Fruit fly (Drosophila melanogaster) whole organism, prepupa: Measurements from ENCODE around the gene CG12480.

Experiments
- Blimp-1 ChIP-seq: fragments of 200-800 bp; sonication (Bioruptor generic); optimal IDR thresholded peaks from 3 replicates; lab custom pipeline; 2017; ENCODE audit warnings: missing biosample characterization, missing genetic modification characterization, mild to moderate bottlenecking, moderate library complexity, missing genetic modification reagents
- CG10631 ChIP-seq: fragments of 200-800 bp; sonication (Bioruptor generic); optimal IDR thresholded peaks from 2 replicates; lab custom pipeline; 2016; ENCODE audit warnings: missing biosample characterization, missing genetic modification characterization
- CG11294 ChIP-seq: fragments of 200-800 bp; sonication (Bioruptor generic); IDR thresholded peaks from 2 replicates; pipeline ENCODE4 v1.3.6; 2022; ENCODE audit warnings: missing biosample characterization, missing genetic modification characterization
- CG11762 ChIP-seq: fragments of 200-800 bp; sonication (Bioruptor generic); optimal IDR thresholded peaks from 3 replicates; lab custom pipeline; 2016; ENCODE audit warnings: missing biosample characterization, missing genetic modification characterization; ENCODE audit not compliant: insufficient read depth
- CG15336 ChIP-seq: fragments of 200-800 bp; sonication (Bioruptor generic); IDR thresholded peaks from 2 replicates; pipeline ENCODE4 v1.3.6; 2022; ENCODE audit warnings: missing biosample characterization, missing genetic modification characterization
- CG1621 ChIP-seq: fragments of 200-800 bp; sonication (Bioruptor generic); optimal IDR thresholded peaks from 3 replicates; lab custom pipeline; 2018; ENCODE audit warnings: missing biosample characterization, mild to moderate bottlenecking, missing genetic modification characterization
- CG16779 ChIP-seq: fragments of 200-800 bp; sonication (Bioruptor generic); optimal IDR thresholded peaks from 3 replicates; lab custom pipeline; 2017; ENCODE audit warnings: missing biosample characterization, mild to moderate bottlenecking, missing genetic modification characterization
- CG3032 ChIP-seq: fragments of 200-800 bp; optimal IDR thresholded peaks from 2 replicates; lab custom pipeline; 2019; ENCODE audit warnings: missing biosample characterization, mild to moderate bottlenecking, missing genetic modification characterization, moderate library complexity
- CG31627 ChIP-seq: fragments of 200-800 bp; sonication (Bioruptor generic); optimal IDR thresholded peaks from 3 replicates; lab custom pipeline; 2016; ENCODE audit warnings: missing biosample characterization, missing genetic modification characterization
- CG32006 ChIP-seq: fragments of 200-800 bp; sonication (Bioruptor generic); optimal IDR thresholded peaks from 3 replicates; lab custom pipeline; 2017; ENCODE audit warnings: missing biosample characterization, mild to moderate bottlenecking, missing genetic modification characterization
- CG34406 ChIP-seq: fragments of 200-800 bp; sonication (Bioruptor generic); optimal IDR thresholded peaks from 3 replicates; lab custom pipeline; 2016; ENCODE audit warnings: missing biosample characterization, missing genetic modification characterization
- CG3919 ChIP-seq: fragments of 200-800 bp; sonication (Bioruptor generic); optimal IDR thresholded peaks from 3 replicates; lab custom pipeline; 2016; ENCODE audit warnings: missing biosample characterization, missing genetic modification characterization
- CG4318 ChIP-seq: fragments of 200-800 bp; sonication (Bioruptor generic); optimal IDR thresholded peaks from 3 replicates; lab custom pipeline; 2017; ENCODE audit warnings: missing biosample characterization, mild to moderate bottlenecking, missing genetic modification characterization
- CG6276 ChIP-seq: fragments of 200-800 bp; sonication (Bioruptor generic); optimal IDR thresholded peaks from 2 replicates; lab custom pipeline; 2017; ENCODE audit warnings: missing biosample characterization, mild to moderate bottlenecking, missing genetic modification characterization
- CG6792 ChIP-seq: fragments of 200-800 bp; sonication (Bioruptor generic); optimal IDR thresholded peaks from 3 replicates; lab custom pipeline; 2016; ENCODE audit warnings: missing biosample characterization, missing genetic modification characterization
- CG6854 ChIP-seq: fragments of 200-800 bp; sonication (Bioruptor generic); optimal IDR thresholded peaks from 2 replicates; lab custom pipeline; 2017; ENCODE audit warnings: missing biosample characterization, mild to moderate bottlenecking, missing genetic modification characterization
- CG7368 ChIP-seq: fragments of 200-800 bp; sonication (Bioruptor generic); optimal IDR thresholded peaks from 3 replicates; lab custom pipeline; 2016; ENCODE audit warnings: missing biosample characterization, missing genetic modification characterization
- CG8119 ChIP-seq: fragments of 200-800 bp; sonication (Bioruptor generic); IDR thresholded peaks from 3 replicates; pipeline ENCODE4 v1.3.6; 2022; ENCODE audit warnings: missing biosample characterization, missing genetic modification characterization
- CG8319 ChIP-seq: fragments of 200-800 bp; sonication (Bioruptor generic); optimal IDR thresholded peaks from 3 replicates; lab custom pipeline; 2016; ENCODE audit warnings: missing biosample characterization, missing genetic modification characterization
- Eip75B ChIP-seq: fragments of 200-800 bp; sonication (Bioruptor generic); optimal IDR thresholded peaks from 3 replicates; lab custom pipeline; 2016; ENCODE audit warnings: missing biosample characterization, missing genetic modification characterization
- Eip93F ChIP-seq: fragments of 200-800 bp; sonication (Bioruptor generic); optimal IDR thresholded peaks from 2 replicates; lab custom pipeline; 2016; ENCODE audit warnings: missing biosample characterization, mild to moderate bottlenecking, missing genetic modification characterization
- Ets21C ChIP-seq: fragments of 200-800 bp; sonication (Bioruptor generic); optimal IDR thresholded peaks from 3 replicates; lab custom pipeline; 2016; ENCODE audit warnings: missing biosample characterization, missing genetic modification characterization
- Ets96B ChIP-seq: fragments of 200-800 bp; optimal IDR thresholded peaks from 2 replicates; lab custom pipeline; 2019; ENCODE audit warnings: missing biosample characterization, mild to moderate bottlenecking, missing genetic modification characterization, moderate library complexity
- Hr38 ChIP-seq: sonication (Bioruptor generic); optimal IDR thresholded peaks from 2 replicates; lab custom pipeline; 2016; ENCODE audit warnings: missing biosample characterization, missing genetic modification characterization
- Hr39 ChIP-seq: fragments of 200-800 bp; sonication (Bioruptor generic); optimal IDR thresholded peaks from 2 replicates; lab custom pipeline; 2016; ENCODE audit warnings: missing biosample characterization, missing genetic modification characterization
- Hr4 ChIP-seq: fragments of 200-800 bp; sonication (Bioruptor generic); optimal IDR thresholded peaks from 3 replicates; lab custom pipeline; 2016; ENCODE audit warnings: missing biosample characterization, missing genetic modification characterization
- Lpt ChIP-seq: fragments of 200-800 bp; sonication (Bioruptor generic); optimal IDR thresholded peaks from 3 replicates; lab custom pipeline; 2016; ENCODE audit warnings: missing biosample characterization, missing genetic modification characterization
- Met ChIP-seq: fragments of 200-800 bp; sonication (Bioruptor generic); optimal IDR thresholded peaks from 3 replicates; lab custom pipeline; 2016; ENCODE audit warnings: missing biosample characterization, missing genetic modification characterization
- OdsH ChIP-seq: fragments of 200-800 bp; sonication (Bioruptor generic); optimal IDR thresholded peaks from 3 replicates; lab custom pipeline; 2016; ENCODE audit warnings: missing biosample characterization, missing genetic modification characterization
- Smox ChIP-seq: fragments of 200-800 bp; sonication (Bioruptor generic); optimal IDR thresholded peaks from 3 replicates; lab custom pipeline; 2016; ENCODE audit warnings: missing biosample characterization, missing genetic modification characterization
- Sox102F ChIP-seq: fragments of 200-800 bp; sonication (Bioruptor generic); optimal IDR thresholded peaks from 2 replicates; lab custom pipeline; 2016; ENCODE audit warnings: missing biosample characterization, mild to moderate bottlenecking, missing genetic modification characterization
- Sox14 ChIP-seq: fragments of 200-800 bp; sonication (Bioruptor generic); optimal IDR thresholded peaks from 3 replicates; lab custom pipeline; 2016; ENCODE audit warnings: missing biosample characterization, missing genetic modification characterization
- cyc ChIP-seq: fragments of 200-800 bp; sonication (Bioruptor generic); optimal IDR thresholded peaks from 3 replicates; lab custom pipeline; 2016; ENCODE audit warnings: missing biosample characterization, missing genetic modification characterization
- dac ChIP-seq: fragments of 200-800 bp; sonication (Bioruptor generic); optimal IDR thresholded peaks from 2 replicates; lab custom pipeline; 2017; ENCODE audit warnings: missing biosample characterization, mild to moderate bottlenecking, missing genetic modification characterization
- dsx ChIP-seq: fragments of 200-800 bp; optimal IDR thresholded peaks from 3 replicates; lab custom pipeline; 2019; ENCODE audit warnings: missing biosample characterization, mild to moderate bottlenecking, missing genetic modification characterization, moderate library complexity; ENCODE audit not compliant: poor library complexity, severe bottlenecking
- eg ChIP-seq: fragments of 200-800 bp; sonication (Bioruptor generic); IDR thresholded peaks from 3 replicates; pipeline ENCODE4 v1.3.6; 2022; ENCODE audit warnings: missing biosample characterization, missing genetic modification characterization
- esn ChIP-seq: fragments of 200-800 bp; sonication (Bioruptor generic); optimal IDR thresholded peaks from 2 replicates; lab custom pipeline; 2016; ENCODE audit warnings: missing biosample characterization, mild to moderate bottlenecking, missing genetic modification characterization, moderate library complexity
- fd59A ChIP-seq: fragments of 200-800 bp; sonication (Bioruptor generic); optimal IDR thresholded peaks from 2 replicates; lab custom pipeline; 2017; ENCODE audit warnings: missing biosample characterization, mild to moderate bottlenecking, missing genetic modification characterization, missing genetic modification reagents
- fd85E ChIP-seq: fragments of 200-800 bp; sonication (Bioruptor generic); optimal IDR thresholded peaks from 3 replicates; lab custom pipeline; 2016; ENCODE audit warnings: missing biosample characterization, missing genetic modification characterization
- fkh ChIP-seq: fragments of 200-800 bp; sonication (Bioruptor generic); optimal IDR thresholded peaks from 3 replicates; lab custom pipeline; 2017; ENCODE audit warnings: missing biosample characterization, mild to moderate bottlenecking, missing genetic modification characterization, moderate library complexity
- lz ChIP-seq: fragments of 200-800 bp; sonication (Bioruptor generic); optimal IDR thresholded peaks from 3 replicates; lab custom pipeline; 2016; ENCODE audit warnings: missing biosample characterization, missing genetic modification characterization
- net ChIP-seq: fragments of 200-800 bp; sonication (Bioruptor generic); optimal IDR thresholded peaks from 3 replicates; lab custom pipeline; 2016; ENCODE audit warnings: missing biosample characterization, missing genetic modification characterization
- ss ChIP-seq, 2 experiments: fragments of 200-800 bp; sonication (Bioruptor generic); optimal IDR thresholded peaks; 2 replicates in 1 of 2; 3 replicates in 1 of 2; lab custom pipeline; 2017 to 2018; ENCODE audit warnings: mild to moderate bottlenecking in 2 of 2, missing biosample characterization in 2 of 2, missing genetic modification characterization in 2 of 2, moderate library complexity in 1 of 2
- svp ChIP-seq: fragments of 200-800 bp; sonication (Bioruptor generic); peaks from one replicate; lab custom pipeline; 2016; ENCODE audit warnings: missing biosample characterization, missing genetic modification characterization
- topi ChIP-seq: fragments of 200-800 bp; sonication (Bioruptor generic); optimal IDR thresholded peaks from 3 replicates; lab custom pipeline; 2016; ENCODE audit warnings: missing biosample characterization, missing genetic modification characterization
- vri ChIP-seq: fragments of 200-800 bp; sonication (Bioruptor generic); optimal IDR thresholded peaks from 3 replicates; lab custom pipeline; 2016; ENCODE audit warnings: missing biosample characterization, mild to moderate bottlenecking, missing genetic modification characterization

The CG12480 gene

DNA sequence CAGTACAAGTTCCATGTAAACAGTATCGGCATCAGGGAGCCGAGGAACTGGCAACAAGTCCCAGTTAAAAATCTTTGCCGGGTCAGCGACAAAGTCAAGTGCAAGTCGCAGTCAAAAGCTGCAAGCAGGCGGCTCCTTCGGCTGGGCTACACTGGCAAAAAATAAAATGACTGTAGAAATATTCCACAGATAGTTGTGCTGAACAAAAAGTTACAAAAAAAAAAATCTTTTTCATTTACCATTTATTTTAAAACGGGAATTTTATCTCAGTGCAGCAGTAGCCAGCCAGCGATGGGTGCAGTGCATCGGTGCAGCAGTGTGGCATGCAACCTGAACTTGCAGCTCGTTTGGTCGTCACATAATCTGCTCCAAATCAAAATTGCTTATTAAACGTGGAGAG lies 20.1 kb upstream of the CG12480 start (continued):
- TF ChIP-seq ss (GFP tag; optimal IDR thresholded peaks at IDR 0.05; lab: Kevin White, UChicago) (peak in 1 of 2 experiments; percentile 19), CG16779 (tag; lab: Kevin White, UChicago) (no peak), lz (GFP tag; lab: Kevin White, UChicago) (no peak), CG6854 (GFP tag; lab: Kevin White, UChicago) (no peak), Lpt (GFP tag; lab: Kevin White, UChicago) (no peak), CG32006 (GFP tag; lab: Kevin White, UChicago) (peak; percentile 67), CG3919 (GFP tag; lab: Kevin White, UChicago) (peak; percentile 56), CG4318 (GFP tag; lab: Kevin White, UChicago) (peak; percentile 38), CG6792 (GFP tag; lab: Kevin White, UChicago) (no peak), Sox14 (peak; percentile 35), CG11294 (GFP tag; lab: Robert Waterston, UW) (no peak), fkh (no peak), CG8319 (GFP tag; lab: Kevin White, UChicago) (no peak), fd85E (GFP tag; lab: Kevin White, UChicago) (no peak), CG1621 (peak; percentile 29), topi (GFP tag; lab: Kevin White, UChicago) (no peak), Blimp-1 (GFP tag; lab: Kevin White, UChicago) (no peak), CG8119 (GFP tag; lab: Robert Waterston, UW) (peak; percentile 71)

dm6 chrX:14151906-14152305 lies 17.5 kb upstream of the CG12480 start, which contains the start of gene CG12479:
Gene CG12479 (minus strand): TSS chrX:14152006.
- TF ChIP-seq CG1621 (no peak), net (GFP tag; lab: Kevin White, UChicago) (no peak), lz (GFP tag; lab: Kevin White, UChicago) (no peak), CG32006 (GFP tag; lab: Kevin White, UChicago) (no peak), Hr39 (GFP tag; lab: Kevin White, UChicago) (no peak), CG11294 (GFP tag; lab: Robert Waterston, UW) (no peak), CG8319 (GFP tag; lab: Kevin White, UChicago) (no peak), topi (GFP tag; lab: Kevin White, UChicago) (no peak), Ets96B (tag; lab: Kevin White, UChicago) (no peak)

- no peak for TF ChIP-seq CG10631
- no peak for TF ChIP-seq lz (GFP tag; lab: Kevin White, UChicago)
- TF ChIP-seq CG11762 = no peak
- no peak for TF ChIP-seq OdsH (GFP tag; lab: Kevin White, UChicago)
- no peak for TF ChIP-seq Eip75B (GFP tag; lab: Kevin White, UChicago)
- no peak for TF ChIP-seq esn (GFP tag; lab: Kevin White, UChicago)
- TF ChIP-seq CG34406 (GFP tag; lab: Kevin White, UChicago) = no peak
- TF ChIP-seq CG6276 (GFP tag; lab: Kevin White, UChicago) = no peak
- TF ChIP-seq CG11294 (GFP tag; lab: Robert Waterston, UW) = no peak
- TF ChIP-seq Hr39 (GFP tag; lab: Kevin White, UChicago) = no peak
- no peak for TF ChIP-seq CG4318 (GFP tag; lab: Kevin White, UChicago)
- no peak for TF ChIP-seq CG6792 (GFP tag; lab: Kevin White, UChicago)
- TF ChIP-seq CG3032 = peak; percentile 20
- no peak for TF ChIP-seq vri
- TF ChIP-seq ss (GFP tag; optimal IDR thresholded peaks at IDR 0.05; lab: Kevin White, UChicago) = peak in 1 of 2 experiments; percentile 4
- TF ChIP-seq Eip93F (GFP tag; lab: Kevin White, UChicago) = no peak
- no peak for TF ChIP-seq eg (GFP tag; lab: Robert Waterston, UW)
- TF ChIP-seq CG31627 (GFP tag; lab: Kevin White, UChicago) = no peak
- TF ChIP-seq dac (GFP tag; lab: Kevin White, UChicago) = no peak
- TF ChIP-seq CG15336 (GFP tag; lab: Robert Waterston, UW) = no peak
- no peak for TF ChIP-seq CG7368 (GFP tag; lab: Kevin White, UChicago)
- peak; percentile 32 for TF ChIP-seq fd59A
- peak; percentile 28 for TF ChIP-seq Ets96B (tag; lab: Kevin White, UChicago)
- no peak for TF ChIP-seq Hr38 (GFP tag; lab: Kevin White, UChicago)
- TF ChIP-seq Met (GFP tag; lab: Kevin White, UChicago) = no peak
- no peak for TF ChIP-seq cyc
- no peak for TF ChIP-seq Ets21C (GFP tag; lab: Kevin White, UChicago)
- TF ChIP-seq Sox14 = no peak
- TF ChIP-seq CG3919 (GFP tag; lab: Kevin White, UChicago) = no peak
- TF ChIP-seq Lpt (GFP tag; lab: Kevin White, UChicago) = no peak
- no peak for TF ChIP-seq CG16779 (tag; lab: Kevin White, UChicago)
- no peak for TF ChIP-seq Sox102F (GFP tag; lab: Kevin White, UChicago)
- peak; percentile 39 for TF ChIP-seq svp
- no peak for TF ChIP-seq Smox (GFP tag; lab: Kevin White, UChicago)
- no peak for TF ChIP-seq dsx (GFP tag; lab: Kevin White, UChicago)
- TF ChIP-seq Hr4 (GFP tag; lab: Kevin White, UChicago) = peak; percentile 17
Observed at dm6 chrX:14153689-14154088, 15.7 kb upstream of the CG12480 start.
